Fruit fly (Drosophila melanogaster) whole organism, embryonic: ENCODE data around the gene CG9837.

Source experiments
- Aef1 ChIP-seq: fragments of 200-800 bp; sonication (Bioruptor generic); IDR thresholded peaks from 3 replicates; pipeline ENCODE4 v1.3.6; 2022; ENCODE audit warnings: missing biosample characterization, missing genetic modification characterization
- Asciz ChIP-seq: fragments of 200-800 bp; sonication (Bioruptor generic); optimal IDR thresholded peaks from 2 replicates; lab custom pipeline; 2017; ENCODE audit warnings: missing biosample characterization, mild to moderate bottlenecking, missing genetic modification characterization, missing genetic modification reagents
- Atf6 ChIP-seq: fragments of 200-800 bp; sonication (Bioruptor generic); IDR thresholded peaks from 2 replicates; pipeline ENCODE4 v1.3.6; 2022; ENCODE audit warnings: missing biosample characterization, missing genetic modification characterization
- CG10267 ChIP-seq: fragments of 200-800 bp; sonication (Bioruptor generic); optimal IDR thresholded peaks from 2 replicates; lab custom pipeline; 2018; ENCODE audit warnings: missing biosample characterization, mild to moderate bottlenecking, missing genetic modification characterization, moderate library complexity
- CG12155 ChIP-seq: fragments of 200-800 bp; sonication (Bioruptor generic); optimal IDR thresholded peaks from 3 replicates; lab custom pipeline; 2016; ENCODE audit warnings: missing biosample characterization, missing genetic modification characterization
- CG13894 ChIP-seq: fragments of 200-800 bp; sonication (Bioruptor generic); optimal IDR thresholded peaks from 3 replicates; lab custom pipeline; 2018; ENCODE audit warnings: missing biosample characterization, mild to moderate bottlenecking, missing genetic modification characterization, moderate library complexity
- CG15073 ChIP-seq: fragments of 200-800 bp; sonication (Bioruptor generic); optimal IDR thresholded peaks from 2 replicates; lab custom pipeline; 2016; ENCODE audit warnings: missing biosample characterization, missing genetic modification characterization
- CG16813 ChIP-seq: fragments of 200-800 bp; sonication (Bioruptor generic); IDR thresholded peaks from 3 replicates; pipeline ENCODE4 v1.3.6; 2022; ENCODE audit warnings: missing biosample characterization, missing genetic modification characterization; ENCODE audit not compliant: partially characterized antibody
- CG17186 ChIP-seq: fragments of 200-800 bp; sonication (Bioruptor generic); optimal IDR thresholded peaks from 3 replicates; lab custom pipeline; 2017; ENCODE audit warnings: missing biosample characterization, missing genetic modification reagents, missing genetic modification characterization
- CG17802 ChIP-seq: fragments of 200-800 bp; sonication (Bioruptor generic); optimal IDR thresholded peaks from 2 replicates; lab custom pipeline; 2018; ENCODE audit warnings: missing biosample characterization, mild to moderate bottlenecking, missing genetic modification characterization, moderate library complexity
- CG18262 ChIP-seq: fragments of 200-800 bp; optimal IDR thresholded peaks from 3 replicates; lab custom pipeline; 2019; ENCODE audit warnings: missing biosample characterization, mild to moderate bottlenecking, missing genetic modification characterization, moderate library complexity
- CG2120 ChIP-seq: fragments of 200-800 bp; sonication (Bioruptor generic); optimal IDR thresholded peaks from 3 replicates; lab custom pipeline; 2016; ENCODE audit warnings: missing biosample characterization, missing genetic modification characterization
- CG2678 ChIP-seq: fragments of 200-800 bp; sonication (Bioruptor generic); optimal IDR thresholded peaks from 3 replicates; lab custom pipeline; 2019; ENCODE audit warnings: missing biosample characterization, mild to moderate bottlenecking, missing genetic modification characterization, moderate library complexity
- CG31388 ChIP-seq: fragments of 200-800 bp; sonication (Bioruptor generic); optimal IDR thresholded peaks from 2 replicates; lab custom pipeline; 2016; ENCODE audit warnings: missing biosample characterization, missing genetic modification characterization
- CG33213 ChIP-seq: fragments of 200-800 bp; sonication (Bioruptor generic); optimal IDR thresholded peaks from 3 replicates; lab custom pipeline; 2016; ENCODE audit warnings: missing biosample characterization, missing genetic modification characterization
- CG34224 ChIP-seq: fragments of 200-800 bp; sonication (Bioruptor generic); IDR thresholded peaks from 3 replicates; pipeline ENCODE4 v1.3.6; 2022; ENCODE audit warnings: missing biosample characterization, missing genetic modification characterization; ENCODE audit not compliant: partially characterized antibody
- CG34376 ChIP-seq: fragments of 200-800 bp; sonication (Bioruptor generic); optimal IDR thresholded peaks from 2 replicates; lab custom pipeline; 2018; ENCODE audit warnings: missing biosample characterization, mild to moderate bottlenecking, missing genetic modification characterization
- CG42726 ChIP-seq: fragments of 200-800 bp; sonication (Bioruptor generic); IDR thresholded peaks from 2 replicates; pipeline ENCODE4 v1.3.6; 2022; ENCODE audit warnings: missing biosample characterization, missing genetic modification characterization; ENCODE audit not compliant: partially characterized antibody
- CG6791 ChIP-seq: fragments of 200-800 bp; sonication (Bioruptor generic); IDR thresholded peaks from 3 replicates; pipeline ENCODE4 v1.3.6; 2022; ENCODE audit warnings: missing biosample characterization, missing genetic modification characterization; ENCODE audit not compliant: partially characterized antibody
- CG7357 ChIP-seq: fragments of 200-800 bp; sonication (Bioruptor generic); IDR thresholded peaks from 3 replicates; pipeline ENCODE4 v1.3.6; 2022; ENCODE audit warnings: missing biosample characterization, missing genetic modification characterization
- CG8388 ChIP-seq: fragments of 200-800 bp; sonication (Bioruptor generic); optimal IDR thresholded peaks from 2 replicates; lab custom pipeline; 2019; ENCODE audit warnings: missing biosample characterization, mild to moderate bottlenecking, missing genetic modification characterization, moderate library complexity
- CG9437 ChIP-seq: fragments of 200-800 bp; sonication (Bioruptor generic); optimal IDR thresholded peaks from 2 replicates; lab custom pipeline; 2018; ENCODE audit warnings: missing biosample characterization, mild to moderate bottlenecking, missing genetic modification characterization
- CG9797 ChIP-seq: fragments of 200-800 bp; sonication (Bioruptor generic); optimal IDR thresholded peaks from 3 replicates; lab custom pipeline; 2018; ENCODE audit warnings: missing biosample characterization, mild to moderate bottlenecking, missing genetic modification characterization
- CHES-1-like ChIP-seq: fragments of 200-800 bp; sonication (Bioruptor generic); optimal IDR thresholded peaks from 2 replicates; lab custom pipeline; 2016; ENCODE audit warnings: missing biosample characterization, missing genetic modification characterization
- Deaf1 ChIP-seq: fragments of 200-800 bp; optimal IDR thresholded peaks from 3 replicates; lab custom pipeline; 2019; ENCODE audit warnings: missing biosample characterization, mild to moderate bottlenecking, missing genetic modification characterization, moderate library complexity
- Dp ChIP-seq: fragments of 200-800 bp; sonication (Bioruptor generic); optimal IDR thresholded peaks from 2 replicates; lab custom pipeline; 2018; ENCODE audit warnings: missing biosample characterization, mild to moderate bottlenecking, missing genetic modification characterization, moderate library complexity
- Fer1 ChIP-seq: fragments of 200-800 bp; sonication (Bioruptor generic); optimal IDR thresholded peaks from 2 replicates; lab custom pipeline; 2017; ENCODE audit warnings: missing biosample characterization, mild to moderate bottlenecking, missing genetic modification characterization
- Hr3 ChIP-seq: fragments of 200-800 bp; sonication (Bioruptor generic); optimal IDR thresholded peaks from 3 replicates; lab custom pipeline; 2016; ENCODE audit warnings: missing biosample characterization, missing genetic modification characterization
- Lim3 ChIP-seq: fragments of 200-800 bp; sonication (Bioruptor generic); IDR thresholded peaks from 2 replicates; pipeline ENCODE4 v1.3.6; 2022; ENCODE audit warnings: missing biosample characterization, missing genetic modification characterization
- MBD-R2 ChIP-seq: fragments of 200-800 bp; sonication (Bioruptor generic); IDR thresholded peaks from 2 replicates; pipeline ENCODE4 v1.3.6; 2022; ENCODE audit warnings: missing biosample characterization, missing genetic modification characterization
- Med ChIP-seq: fragments of 200-800 bp; sonication (Bioruptor generic); peaks from one replicate; lab custom pipeline; 2016; ENCODE audit warnings: missing biosample characterization, missing genetic modification characterization, mild to moderate bottlenecking, inconsistent platforms, moderate library complexity
- Myb ChIP-seq: fragments of 200-800 bp; sonication (Bioruptor generic); optimal IDR thresholded peaks from 2 replicates; lab custom pipeline; 2016; ENCODE audit warnings: missing biosample characterization, missing genetic modification characterization
- Opbp ChIP-seq: fragments of 200-800 bp; sonication (Bioruptor generic); IDR thresholded peaks from 3 replicates; pipeline ENCODE4 v1.3.6; 2022; ENCODE audit warnings: missing biosample characterization, missing genetic modification characterization; ENCODE audit not compliant: partially characterized antibody
- TFAM ChIP-seq: fragments of 200-800 bp; sonication (Bioruptor generic); optimal IDR thresholded peaks from 2 replicates; lab custom pipeline; 2017; ENCODE audit warnings: missing biosample characterization, missing genetic modification characterization, inconsistent platforms
- Trl ChIP-seq, 3 experiments: fragments of >200 bp in 2 of 3; fragments of 200-800 bp in 1 of 3; sonication (Bioruptor generic) in 1 of 3; optimal IDR thresholded peaks; 2 replicates in 1 of 3; 3 replicates in 2 of 3; lab custom pipeline; 2016 to 2017; ENCODE audit warnings: missing biosample characterization in 1 of 3, missing genetic modification characterization in 1 of 3
- bowl ChIP-seq: fragments of 200-800 bp; sonication (Bioruptor generic); IDR thresholded peaks from 2 replicates; pipeline ENCODE4 v1.3.6; 2022; ENCODE audit warnings: missing biosample characterization, missing genetic modification characterization
- cas ChIP-seq: fragments of 200-800 bp; sonication (Bioruptor generic); IDR thresholded peaks from 2 replicates; pipeline ENCODE4 v1.3.6; 2022; ENCODE audit warnings: missing biosample characterization, missing genetic modification characterization
- fd102C ChIP-seq: fragments of 200-800 bp; sonication (Bioruptor generic); optimal IDR thresholded peaks from 2 replicates; lab custom pipeline; 2018; ENCODE audit warnings: missing biosample characterization, mild to moderate bottlenecking, missing genetic modification characterization, moderate library complexity
- gce ChIP-seq: fragments of 200-800 bp; sonication (Bioruptor generic); IDR thresholded peaks from 3 replicates; pipeline ENCODE4 v1.3.6; 2022; ENCODE audit warnings: missing biosample characterization, missing genetic modification characterization
- knrl ChIP-seq: fragments of 200-800 bp; sonication (Bioruptor generic); IDR thresholded peaks from 3 replicates; pipeline ENCODE4 v1.3.6; 2022; ENCODE audit warnings: missing biosample characterization, missing genetic modification characterization; ENCODE audit not compliant: partially characterized antibody
- mam ChIP-seq: fragments of 200-800 bp; sonication (Bioruptor generic); optimal IDR thresholded peaks from 3 replicates; lab custom pipeline; 2016; ENCODE audit warnings: missing biosample characterization, missing genetic modification characterization
- nerfin-1 ChIP-seq: fragments of 200-800 bp; sonication (Bioruptor generic); optimal IDR thresholded peaks from 3 replicates; lab custom pipeline; 2019; ENCODE audit warnings: missing biosample characterization, mild to moderate bottlenecking, missing genetic modification characterization, moderate library complexity
- repo ChIP-seq: fragments of 200-800 bp; sonication (Bioruptor generic); optimal IDR thresholded peaks from 2 replicates; lab custom pipeline; 2016; ENCODE audit warnings: missing biosample characterization, missing genetic modification characterization
- row ChIP-seq: fragments of 200-800 bp; sonication (Bioruptor generic); IDR thresholded peaks from 3 replicates; pipeline ENCODE4 v1.3.6; 2022; ENCODE audit warnings: missing biosample characterization, missing genetic modification characterization
- sug ChIP-seq: fragments of 200-800 bp; optimal IDR thresholded peaks from 2 replicates; lab custom pipeline; 2019; ENCODE audit warnings: missing biosample characterization, mild to moderate bottlenecking, missing genetic modification characterization, moderate library complexity
- tin ChIP-seq: fragments of 200-800 bp; sonication (Bioruptor generic); optimal IDR thresholded peaks from 3 replicates; lab custom pipeline; 2016; ENCODE audit warnings: missing biosample characterization, missing genetic modification characterization
- trem ChIP-seq: fragments of 200-800 bp; optimal IDR thresholded peaks from 3 replicates; lab custom pipeline; 2019; ENCODE audit warnings: missing biosample characterization, mild to moderate bottlenecking, missing genetic modification characterization, moderate library complexity
- ttk ChIP-seq: fragments of 200-800 bp; sonication (Bioruptor generic); IDR thresholded peaks from 2 replicates; pipeline ENCODE4 v2.1.2; 2022; ENCODE audit warnings: missing biosample characterization, missing genetic modification characterization
- twi ChIP-seq: fragments of 200-800 bp; optimal IDR thresholded peaks from 2 replicates; lab custom pipeline; 2019; ENCODE audit warnings: missing biosample characterization, mild to moderate bottlenecking, missing genetic modification characterization, moderate library complexity

CG9837 gene

DNA sequence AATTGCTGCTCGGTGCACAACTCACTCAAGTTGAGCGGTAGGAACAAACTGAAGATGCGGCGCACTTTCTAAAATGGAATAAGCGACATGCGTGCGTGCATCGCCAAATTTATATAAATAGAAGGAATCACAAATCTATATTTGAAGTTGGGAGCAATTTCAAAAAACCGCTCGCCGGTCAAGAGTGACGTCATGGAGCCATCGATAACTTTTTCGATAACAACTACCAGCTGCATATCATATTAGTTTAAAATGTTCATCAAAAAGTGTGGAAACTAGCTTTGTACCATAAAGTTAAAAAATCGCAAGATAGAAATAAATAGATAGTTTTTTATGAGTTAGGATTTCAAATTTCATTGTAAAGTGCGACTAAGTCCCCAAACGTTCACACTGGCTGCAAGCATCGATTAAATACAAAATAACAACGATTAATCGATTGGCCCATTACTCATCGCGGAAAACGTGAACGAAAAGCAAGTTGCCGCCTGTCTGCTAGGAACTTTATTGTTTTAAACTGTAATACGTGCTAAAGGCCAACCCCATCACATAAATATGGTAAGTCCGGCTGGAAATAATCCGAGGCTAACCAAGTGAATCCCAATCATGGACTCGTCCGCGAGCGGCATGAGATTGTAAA lies 12.1 kb downstream of the CG9837 start, which contains the start of the genes Pif1A, Pif1B and CCT7 (continued):
- TF ChIP-seq CG17186, result peak; percentile 35
- no peak for TF ChIP-seq TFAM (GFP tag; lab: Kevin White, UChicago)
- no peak for TF ChIP-seq ttk (GFP tag; lab: Robert Waterston, UW)
- TF ChIP-seq Dp (GFP tag; lab: Kevin White, UChicago), result peak; percentile 79
- peak; percentile 88 for TF ChIP-seq CG6791 (GFP tag; lab: Robert Waterston, UW)
- TF ChIP-seq gce (GFP tag; lab: Robert Waterston, UW), result no peak
- no peak for TF ChIP-seq cas (GFP tag; lab: Robert Waterston, UW)
- TF ChIP-seq CG31388 (GFP tag; lab: Kevin White, UChicago), result no peak
- TF ChIP-seq Asciz (GFP tag; lab: Kevin White, UChicago), result no peak
- TF ChIP-seq Med (GFP tag; lab: Kevin White, UChicago), result peak; percentile 90
- no peak for TF ChIP-seq bowl (GFP tag; lab: Robert Waterston, UW)
- no peak for TF ChIP-seq Lim3 (GFP tag; lab: Robert Waterston, UW)
- no peak; the same call in 2 of the 3 replicates for TF ChIP-seq row (GFP tag; lab: Robert Waterston, UW)
- TF ChIP-seq Hr3 (GFP tag; lab: Kevin White, UChicago), result no peak
- TF ChIP-seq CG10267 (tag; lab: Kevin White, UChicago), result peak; percentile 57
- peak; percentile 5 for TF ChIP-seq repo (GFP tag; lab: Kevin White, UChicago)
- TF ChIP-seq CG2678 (tag; lab: Kevin White, UChicago), result no peak
- peak; percentile 4 for TF ChIP-seq tin (GFP tag; lab: Kevin White, UChicago)
- peak; percentile 15 for TF ChIP-seq Fer1 (GFP tag; lab: Kevin White, UChicago)
- TF ChIP-seq trem, result peak; percentile 83
- TF ChIP-seq CG15073 (GFP tag; lab: Kevin White, UChicago), result no peak
- peak; percentile 86 for TF ChIP-seq Myb (GFP tag; lab: Kevin White, UChicago)
- peak; percentile 13 for TF ChIP-seq CG33213 (GFP tag; lab: Kevin White, UChicago)
- peak; percentile 89 for TF ChIP-seq CG7357
- peak; percentile 29 for TF ChIP-seq CG34376 (GFP tag; lab: Kevin White, UChicago)
- peak; percentile 26 for TF ChIP-seq CG12155 (GFP tag; lab: Kevin White, UChicago)
- TF ChIP-seq CG17802, result peak; percentile 78
- TF ChIP-seq Opbp (GFP tag; lab: Robert Waterston, UW), result peak; percentile 83
- no peak for TF ChIP-seq Aef1
- TF ChIP-seq CG16813, result peak; percentile 93
- TF ChIP-seq sug (tag; lab: Kevin White, UChicago), result no peak
- no peak for TF ChIP-seq fd102C
- peak; percentile 93 for TF ChIP-seq knrl (GFP tag; lab: Robert Waterston, UW)
- TF ChIP-seq Trl (optimal IDR thresholded peaks at IDR 0.05; lab: Kevin White, UChicago), result no peak
- TF ChIP-seq Trl (GFP tag; optimal IDR thresholded peaks at IDR 0.05; lab: Kevin White, UChicago), result peak; percentile 17
- no peak for TF ChIP-seq CG8388 (GFP tag; lab: Kevin White, UChicago)
- TF ChIP-seq mam (GFP tag; lab: Kevin White, UChicago), result peak; percentile 17
- peak; percentile 10 for TF ChIP-seq nerfin-1 (tag; lab: Kevin White, UChicago)
- no peak for TF ChIP-seq Deaf1 (tag; lab: Kevin White, UChicago)
- TF ChIP-seq CG18262 (tag; lab: Kevin White, UChicago), result peak; percentile 26
- peak; percentile 80 for TF ChIP-seq CG9797 (GFP tag; lab: Kevin White, UChicago)
- TF ChIP-seq CG34224 (GFP tag; lab: Robert Waterston, UW), result peak; percentile 96
- peak; percentile 43 for TF ChIP-seq CG2120
- TF ChIP-seq CG13894 (tag; lab: Kevin White, UChicago), result peak; percentile 29
- peak; percentile 28 for TF ChIP-seq CG9437 (GFP tag; lab: Kevin White, UChicago)
- no peak for TF ChIP-seq Atf6 (GFP tag; lab: Robert Waterston, UW)
- peak; percentile 62 for TF ChIP-seq MBD-R2
- peak; percentile 69 for TF ChIP-seq CHES-1-like (GFP tag; lab: Kevin White, UChicago)
- peak; percentile 50; the same call in 1 of the 2 replicates for TF ChIP-seq CG42726
- TF ChIP-seq twi (tag; lab: Kevin White, UChicago), result peak; percentile 7
